Worm (Caenorhabditis elegans) whole organism, young adult: ENCODE measurements around the gene cand-1.

Experiments used
- F33H1.4 ChIP-seq: fragments of 200-800 bp; sonication (Bioruptor generic); IDR thresholded peaks from 2 replicates; pipeline ENCODE4 v1.3.6; 2022; ENCODE audit warnings: missing genetic modification reagents, missing genetic modification characterization, missing compliant biosample characterization
- F49E8.2 ChIP-seq: sonication (generic microtip); optimal IDR thresholded peaks from 3 replicates; lab custom pipeline; 2017; ENCODE audit warnings: missing genetic modification characterization, mild to moderate bottlenecking, missing compliant biosample characterization, antibody characterized with exemption, moderate library complexity; ENCODE audit not compliant: insufficient read depth
- F57A8.1 ChIP-seq: fragments of 200-800 bp; sonication (Bioruptor generic); optimal IDR thresholded peaks from 2 replicates; lab custom pipeline; 2018; ENCODE audit warnings: mild to moderate bottlenecking, missing genetic modification characterization, moderate library complexity, missing compliant biosample characterization
- ekl-4 ChIP-seq: fragments of 200-800 bp; sonication (Bioruptor generic); IDR thresholded peaks from 2 replicates; pipeline ENCODE4 v1.3.6; 2022; ENCODE audit warnings: missing genetic modification reagents, missing genetic modification characterization, missing compliant biosample characterization
- hlh-12 ChIP-seq: sonication (generic microtip); optimal IDR thresholded peaks from 2 replicates; lab custom pipeline; 2016; ENCODE audit warnings: missing genetic modification characterization, missing compliant biosample characterization
- hsf-1 ChIP-seq: fragments of 200-800 bp; sonication (Bioruptor generic); IDR thresholded peaks from 2 replicates; pipeline ENCODE4 v1.3.6; 2022; ENCODE audit warnings: missing genetic modification reagents, missing genetic modification characterization, missing compliant biosample characterization
- madf-6 ChIP-seq: fragments of 200-800 bp; sonication (Bioruptor generic); IDR thresholded peaks from 2 replicates; pipeline ENCODE4 v1.3.6; 2022; ENCODE audit warnings: missing genetic modification reagents, missing genetic modification characterization, missing compliant biosample characterization
- nhr-90 ChIP-seq: sonication (generic microtip); optimal IDR thresholded peaks from 2 replicates; lab custom pipeline; 2016; ENCODE audit warnings: missing genotype, mild to moderate bottlenecking, missing genetic modification characterization, missing compliant biosample characterization
- repo-1 ChIP-seq: sonication (generic microtip); optimal IDR thresholded peaks from 2 replicates; lab custom pipeline; 2017; ENCODE audit warnings: mild to moderate bottlenecking, missing genetic modification characterization, missing compliant biosample characterization

- no peak for TF ChIP-seq hlh-12
- TF ChIP-seq F49E8.2 (tag; lab: Kevin White, UChicago) = no peak
- TF ChIP-seq ekl-4 (GFP tag; lab: Robert Waterston, UW) = no peak
- TF ChIP-seq nhr-90 (tag; lab: Kevin White, UChicago) = no peak
- no peak for TF ChIP-seq hsf-1
- no peak for TF ChIP-seq F33H1.4 (GFP tag; lab: Robert Waterston, UW)
- TF ChIP-seq F57A8.1 (GFP tag; lab: Kevin White, UChicago) = no peak
- no peak for TF ChIP-seq madf-6 (GFP tag; lab: Robert Waterston, UW)
- no peak for TF ChIP-seq repo-1
Measured at ce11 chrV:16832865-16833264, 30.2 kb downstream of the cand-1 start, which contains the start of gene phy-3.
